Worm (Caenorhabditis elegans) whole organism, L3 larva: Measurements from ENCODE around the gene Y62H9A.13.

Source experiments
- ZK546.5 ChIP-seq: sonication (generic microtip); optimal IDR thresholded peaks from 2 replicates; lab custom pipeline; 2017; ENCODE audit warnings: missing biosample characterization, missing genetic modification characterization
- egl-27 ChIP-seq: sonication (generic microtip); optimal IDR thresholded peaks from 4 replicates; lab custom pipeline; 2017; ENCODE audit warnings: missing biosample characterization, missing genetic modification reagents, missing genetic modification characterization
- elt-1 ChIP-seq: fragments of 150-350 bp; optimal IDR thresholded peaks from 2 replicates; lab custom pipeline; 2014; ENCODE audit warnings: missing biosample characterization, missing genetic modification characterization
- nfya-1 ChIP-seq: sonication (generic microtip); optimal IDR thresholded peaks from 2 replicates; lab custom pipeline; 2017; ENCODE audit warnings: missing genetic modification characterization, mild to moderate bottlenecking, missing compliant biosample characterization, antibody characterized with exemption, moderate library complexity; ENCODE audit not compliant: insufficient read depth
- ztf-11 ChIP-seq: fragments of 150-350 bp; optimal IDR thresholded peaks from 2 replicates; lab custom pipeline; 2014; ENCODE audit warnings: missing biosample characterization, missing genetic modification characterization

DNA sequence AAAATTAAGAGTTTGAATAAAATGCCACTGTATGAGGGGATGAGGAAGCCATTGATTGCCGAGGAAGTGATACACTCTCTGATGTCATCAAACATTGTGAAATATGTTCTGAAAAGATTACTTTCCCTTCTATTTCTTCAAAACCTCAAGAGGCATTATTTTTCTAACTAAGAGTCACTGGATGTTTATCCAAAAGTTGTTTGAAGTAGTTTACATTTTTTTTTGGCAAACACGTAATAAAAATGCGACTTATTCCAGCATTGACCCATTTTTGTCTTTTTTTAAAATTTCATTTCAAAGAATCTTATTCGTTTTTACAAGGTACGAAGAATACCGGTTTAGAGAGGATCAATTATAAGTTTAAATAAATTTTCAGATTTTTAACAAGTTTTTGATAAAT is 9.5 kb upstream of the Y62H9A.13 start, which contains the start of gene Y62H9A.11:
- TF ChIP-seq ZK546.5 (tag; lab: Kevin White, UChicago) (no peak), ztf-11 (tag; lab: Kevin White, UChicago) (no peak), elt-1 (tag; lab: Kevin White, UChicago) (no peak), egl-27 (tag; lab: Kevin White, UChicago) (no peak), nfya-1 (tag; lab: Kevin White, UChicago) (no peak)
